Worm (Caenorhabditis elegans): Measurements from ENCODE around the gene F44E7.4.

The F44E7.4 gene

ce11 chrV:5785372-5785771 lies 8.6 kb upstream of the F44E7.4 start, which contains the start of gene F44E7.7:
Gene F44E7.7, minus strand, starts transcription at chrV:5785472.
- TF ChIP-seq unc-39 (tag; optimal IDR thresholded peaks at IDR 0.05) = no peak
- no peak for TF ChIP-seq spr-3 (GFP tag; optimal IDR thresholded peaks at IDR 0.05)
- no peak for TF ChIP-seq zag-1 (tag; optimal IDR thresholded peaks at IDR 0.05)
- TF ChIP-seq aly-2 (tag; optimal IDR thresholded peaks at IDR 0.05) = no peak
- no peak for TF ChIP-seq lin-38 (GFP tag; IDR thresholded peaks at IDR 0.05)
- no peak for TF ChIP-seq Y5F2A.4 (GFP tag; optimal IDR thresholded peaks at IDR 0.05)
- no peak for TF ChIP-seq nhr-48 (tag; optimal IDR thresholded peaks at IDR 0.05)
- no peak for TF ChIP-seq pha-4 (GFP tag; IDR thresholded peaks at IDR 0.05)
- TF ChIP-seq pha-4 (tag; optimal IDR thresholded peaks at IDR 0.05) = no peak
- no peak for TF ChIP-seq nhr-77 (tag; optimal IDR thresholded peaks at IDR 0.05)
- no peak for TF ChIP-seq T20F7.1 (GFP tag; optimal IDR thresholded peaks at IDR 0.05)
- no peak for TF ChIP-seq daf-8 (GFP tag; IDR thresholded peaks at IDR 0.05)
- TF ChIP-seq lin-39 (tag; optimal IDR thresholded peaks at IDR 0.05) = no peak
- TF ChIP-seq mes-2 (tag; optimal IDR thresholded peaks at IDR 0.05; ENCODE audit: poor library complexity, severe bottlenecking) = no peak
- TF ChIP-seq dpl-1 (GFP tag; optimal IDR thresholded peaks at IDR 0.05) = no peak
- no peak for TF ChIP-seq tra-1 (GFP tag; IDR thresholded peaks at IDR 0.05)

ce11 chrV:5782687-5783086 lies 5.9 kb upstream of the F44E7.4 start, which contains the start of gene fbxa-183:
Gene fbxa-183, minus strand, starts transcription at chrV:5782787.
- peak in 1 of 2 experiments; percentile 41 for TF ChIP-seq unc-62 (GFP tag; optimal IDR thresholded peaks at IDR 0.05 in 1 of 2)
- no peak for TF ChIP-seq unc-62 (tag; optimal IDR thresholded peaks at IDR 0.05)
- no peak for TF ChIP-seq madf-9 (GFP tag; conservative IDR thresholded peaks at IDR 0.05)
- TF ChIP-seq lsy-2 (tag; optimal IDR thresholded peaks at IDR 0.05) = no peak

- TF ChIP-seq spr-1 (tag; optimal IDR thresholded peaks at IDR 0.05) = peak; percentile 96
- no peak for TF ChIP-seq Y48G9A.11 (GFP tag; IDR thresholded peaks at IDR 0.05)
- peak; percentile 95 for TF ChIP-seq zip-11 (GFP tag; IDR thresholded peaks at IDR 0.05)
- no peak for TF ChIP-seq egl-27 (tag; optimal IDR thresholded peaks at IDR 0.05)
- TF ChIP-seq R02D3.7 (tag; optimal IDR thresholded peaks at IDR 0.05) = no peak
- no peak; the same call in none of the 2 replicates for TF ChIP-seq lin-38 (GFP tag; IDR thresholded peaks at IDR 0.05)
- TF ChIP-seq skn-1 (tag; optimal IDR thresholded peaks at IDR 0.05) = no peak
- no peak for TF ChIP-seq nhr-237 (tag; optimal IDR thresholded peaks at IDR 0.05)
- TF ChIP-seq hif-1 (tag; optimal IDR thresholded peaks at IDR 0.05) = peak in 1 of 2 experiments; percentile 12
- TF ChIP-seq nhr-28 (tag; optimal IDR thresholded peaks at IDR 0.05) = peak; percentile 80
- TF ChIP-seq hmg-1.1 (GFP tag; IDR thresholded peaks at IDR 0.05) = peak; percentile 47
- TF ChIP-seq mes-2 (tag; optimal IDR thresholded peaks at IDR 0.05; ENCODE audit: poor library complexity, severe bottlenecking) = peak; percentile 76
- TF ChIP-seq T26A8.4 (GFP tag; IDR thresholded peaks at IDR 0.05) = 0 out of 2 replicates have a peak, but pooled peaks have one; percentile 41
- TF ChIP-seq mxl-2 (GFP tag; conservative IDR thresholded peaks at IDR 0.05) = 0 out of 2 replicates have a peak, but pooled peaks have one; percentile 57
- TF ChIP-seq snpc-4 (tag; optimal IDR thresholded peaks at IDR 0.05) = no peak
- peak; percentile 53 for TF ChIP-seq rbr-2 (tag; optimal IDR thresholded peaks at IDR 0.05)
- no peak for TF ChIP-seq gei-8 (GFP tag; optimal IDR thresholded peaks at IDR 0.05)
- TF ChIP-seq unc-130 (GFP tag; optimal IDR thresholded peaks at IDR 0.05) = peak; percentile 12
- no peak for TF ChIP-seq ceh-82 (tag; optimal IDR thresholded peaks at IDR 0.05)
- TF ChIP-seq ceh-32 (tag; optimal IDR thresholded peaks at IDR 0.05; ENCODE audit: poor library complexity) = no peak
- peak; percentile 17 for TF ChIP-seq T20F7.1 (GFP tag; optimal IDR thresholded peaks at IDR 0.05)
- TF ChIP-seq Y5F2A.4 (GFP tag; optimal IDR thresholded peaks at IDR 0.05) = no peak
- peak; percentile 35 for TF ChIP-seq nhr-77 (tag; optimal IDR thresholded peaks at IDR 0.05)
- peak in 1 of 2 experiments; percentile 23 for TF ChIP-seq unc-62 (GFP tag; optimal IDR thresholded peaks at IDR 0.05 in 1 of 2)
- no peak for TF ChIP-seq unc-62 (tag; optimal IDR thresholded peaks at IDR 0.05)
- no peak for TF ChIP-seq nhr-41 (GFP tag; IDR thresholded peaks at IDR 0.05)
- no peak for TF ChIP-seq pha-4 (GFP tag; IDR thresholded peaks at IDR 0.05)
- TF ChIP-seq pha-4 (tag; optimal IDR thresholded peaks at IDR 0.05) = no peak
- no peak for TF ChIP-seq mdt-29 (GFP tag; IDR thresholded peaks at IDR 0.05)
- no peak for TF ChIP-seq F44E2.7 (GFP tag; IDR thresholded peaks at IDR 0.05)
- TF ChIP-seq egl-43 (GFP tag; IDR thresholded peaks at IDR 0.05) = 0 out of 2 replicates have a peak, but pooled peaks have one; percentile 57
- peak; percentile 90 for TF ChIP-seq hlh-11 (tag; optimal IDR thresholded peaks at IDR 0.05)
- TF ChIP-seq dpl-1 (GFP tag; optimal IDR thresholded peaks at IDR 0.05) = peak; percentile 41
- no peak for TF ChIP-seq nhr-42 (GFP tag; IDR thresholded peaks at IDR 0.05)
- TF ChIP-seq spr-3 (GFP tag; optimal IDR thresholded peaks at IDR 0.05) = peak; percentile 100
- no peak for TF ChIP-seq nhr-10 (tag; optimal IDR thresholded peaks at IDR 0.05)
- TF ChIP-seq nhr-102 (tag; optimal IDR thresholded peaks at IDR 0.05) = peak; percentile 43
Observed at ce11 chrV:5780713-5781360, 4.1 kb upstream of the F44E7.4 start, which contains the start of gene F44E7.5. Gene F44E7.5, minus strand, starts transcription at chrV:5780922.
